Fruit fly (Drosophila melanogaster) whole organism, embryonic: ENCODE data around the gene CG45002.

Source experiments
- B-H1 ChIP-seq: fragments of 200-800 bp; sonication (Bioruptor generic); IDR thresholded peaks from 3 replicates; pipeline ENCODE4 v1.3.6; 2022; ENCODE audit warnings: missing biosample characterization, missing genetic modification characterization
- B-H2 ChIP-seq: fragments of 200-800 bp; sonication (Bioruptor generic); optimal IDR thresholded peaks from 2 replicates; lab custom pipeline; 2018; ENCODE audit warnings: missing biosample characterization, mild to moderate bottlenecking, missing genetic modification characterization
- BtbVII ChIP-seq: fragments of 200-800 bp; sonication (Bioruptor generic); optimal IDR thresholded peaks from 3 replicates; lab custom pipeline; 2017; ENCODE audit warnings: missing biosample characterization, mild to moderate bottlenecking, missing genetic modification characterization
- CG10462 ChIP-seq: fragments of 200-800 bp; sonication (Bioruptor generic); optimal IDR thresholded peaks from 2 replicates; lab custom pipeline; 2016; ENCODE audit warnings: missing biosample characterization, missing genetic modification characterization
- CG10959 ChIP-seq: fragments of 200-800 bp; sonication (Bioruptor generic); IDR thresholded peaks from 2 replicates; pipeline ENCODE4 v1.3.6; 2022; ENCODE audit warnings: missing biosample characterization, missing genetic modification characterization
- CG11398 ChIP-seq: fragments of 200-800 bp; sonication (Bioruptor generic); optimal IDR thresholded peaks from 2 replicates; lab custom pipeline; 2016; ENCODE audit warnings: missing biosample characterization, missing genetic modification characterization
- CG12071 ChIP-seq: fragments of 200-800 bp; sonication (Bioruptor generic); optimal IDR thresholded peaks from 3 replicates; lab custom pipeline; 2018; ENCODE audit warnings: missing biosample characterization, mild to moderate bottlenecking, missing genetic modification characterization
- CG12155 ChIP-seq: fragments of 200-800 bp; sonication (Bioruptor generic); optimal IDR thresholded peaks from 3 replicates; lab custom pipeline; 2016; ENCODE audit warnings: missing biosample characterization, missing genetic modification characterization
- CG12219 ChIP-seq: fragments of 200-800 bp; sonication (Bioruptor generic); optimal IDR thresholded peaks from 3 replicates; lab custom pipeline; 2018; ENCODE audit warnings: missing biosample characterization, mild to moderate bottlenecking, missing genetic modification characterization
- CG12942 ChIP-seq: fragments of 200-800 bp; sonication (Bioruptor generic); optimal IDR thresholded peaks from 3 replicates; lab custom pipeline; 2016; ENCODE audit warnings: missing biosample characterization, missing genetic modification characterization
- CG13894 ChIP-seq: fragments of 200-800 bp; sonication (Bioruptor generic); optimal IDR thresholded peaks from 3 replicates; lab custom pipeline; 2018; ENCODE audit warnings: missing biosample characterization, mild to moderate bottlenecking, missing genetic modification characterization, moderate library complexity
- CG17186 ChIP-seq: fragments of 200-800 bp; sonication (Bioruptor generic); optimal IDR thresholded peaks from 3 replicates; lab custom pipeline; 2017; ENCODE audit warnings: missing biosample characterization, missing genetic modification reagents, missing genetic modification characterization
- CG18262 ChIP-seq: fragments of 200-800 bp; optimal IDR thresholded peaks from 3 replicates; lab custom pipeline; 2019; ENCODE audit warnings: missing biosample characterization, mild to moderate bottlenecking, missing genetic modification characterization, moderate library complexity
- CG18619 ChIP-seq: fragments of 200-800 bp; sonication (Bioruptor generic); optimal IDR thresholded peaks from 3 replicates; lab custom pipeline; 2017; ENCODE audit warnings: missing biosample characterization, mild to moderate bottlenecking, missing genetic modification characterization
- CG32767 ChIP-seq: fragments of 200-800 bp; sonication (Bioruptor generic); IDR thresholded peaks from 2 replicates; pipeline ENCODE4 v1.3.6; 2022; ENCODE audit warnings: missing biosample characterization, missing genetic modification characterization
- CG33557 ChIP-seq: fragments of 200-800 bp; sonication (Bioruptor generic); optimal IDR thresholded peaks from 2 replicates; lab custom pipeline; 2019; ENCODE audit warnings: missing biosample characterization, mild to moderate bottlenecking, missing genetic modification characterization, moderate library complexity
- CG3726 ChIP-seq: fragments of 200-800 bp; sonication (Bioruptor generic); IDR thresholded peaks from 3 replicates; pipeline ENCODE4, ENCODE4 v1.3.6; 2022; ENCODE audit warnings: missing biosample characterization, missing genetic modification characterization
- CG42726 ChIP-seq: fragments of 200-800 bp; sonication (Bioruptor generic); IDR thresholded peaks from 2 replicates; pipeline ENCODE4 v1.3.6; 2022; ENCODE audit warnings: missing biosample characterization, missing genetic modification characterization; ENCODE audit not compliant: partially characterized antibody
- CG6654 ChIP-seq: fragments of 200-800 bp; sonication (Bioruptor generic); optimal IDR thresholded peaks from 2 replicates; lab custom pipeline; 2017; ENCODE audit warnings: missing biosample characterization, mild to moderate bottlenecking, missing genetic modification characterization
- CG6791 ChIP-seq: fragments of 200-800 bp; sonication (Bioruptor generic); IDR thresholded peaks from 3 replicates; pipeline ENCODE4 v1.3.6; 2022; ENCODE audit warnings: missing biosample characterization, missing genetic modification characterization; ENCODE audit not compliant: partially characterized antibody
- CG7372 ChIP-seq: fragments of 200-800 bp; sonication (Bioruptor generic); IDR thresholded peaks from 2 replicates; pipeline ENCODE4 v1.3.6; 2022; ENCODE audit warnings: missing biosample characterization, missing genetic modification characterization
- CG9797 ChIP-seq: fragments of 200-800 bp; sonication (Bioruptor generic); optimal IDR thresholded peaks from 3 replicates; lab custom pipeline; 2018; ENCODE audit warnings: missing biosample characterization, mild to moderate bottlenecking, missing genetic modification characterization
- D ChIP-seq, 2 experiments: fragments of 200-800 bp in 1 of 2; fragments of >200 bp in 1 of 2; sonication (Bioruptor generic) in 1 of 2; optimal IDR thresholded peaks; 2 replicates in 1 of 2; 3 replicates in 1 of 2; lab custom pipeline; 2017; ENCODE audit warnings: mild to moderate bottlenecking in 1 of 2, missing biosample characterization in 1 of 2, missing genetic modification characterization in 1 of 2, missing genetic modification reagents in 1 of 2
- D19A ChIP-seq: fragments of 200-800 bp; optimal IDR thresholded peaks from 3 replicates; lab custom pipeline; 2019; ENCODE audit warnings: missing biosample characterization, mild to moderate bottlenecking, missing genetic modification characterization, moderate library complexity
- Deaf1 ChIP-seq: fragments of 200-800 bp; optimal IDR thresholded peaks from 3 replicates; lab custom pipeline; 2019; ENCODE audit warnings: missing biosample characterization, mild to moderate bottlenecking, missing genetic modification characterization, moderate library complexity
- Dfd ChIP-seq, 2 experiments: fragments of >200 bp; optimal IDR thresholded peaks; 2 replicates each; lab custom pipeline; 2017; ENCODE audit warnings: missing biosample characterization in 2 of 2, missing genetic modification characterization in 2 of 2
- E2f1 ChIP-seq: fragments of 200-800 bp; sonication (Bioruptor generic); IDR thresholded peaks from 2 replicates; pipeline ENCODE4 v1.3.6; 2022; ENCODE audit warnings: missing biosample characterization, missing genetic modification characterization
- Fer2 ChIP-seq: fragments of 200-800 bp; sonication (Bioruptor generic); optimal IDR thresholded peaks from 2 replicates; lab custom pipeline; 2018; ENCODE audit warnings: missing biosample characterization, mild to moderate bottlenecking, missing genetic modification characterization, moderate library complexity
- Med ChIP-seq: fragments of 200-800 bp; sonication (Bioruptor generic); peaks from one replicate; lab custom pipeline; 2016; ENCODE audit warnings: missing biosample characterization, missing genetic modification characterization, mild to moderate bottlenecking, inconsistent platforms, moderate library complexity
- Nf-YC ChIP-seq: fragments of 200-800 bp; optimal IDR thresholded peaks from 3 replicates; lab custom pipeline; 2019; ENCODE audit warnings: missing biosample characterization, mild to moderate bottlenecking, missing genetic modification characterization, moderate library complexity
- Oli ChIP-seq: fragments of 200-800 bp; sonication (Bioruptor generic); optimal IDR thresholded peaks from 2 replicates; lab custom pipeline; 2018; ENCODE audit warnings: missing biosample characterization, mild to moderate bottlenecking, missing genetic modification characterization, moderate library complexity
- Ravus ChIP-seq: fragments of 200-800 bp; sonication (Bioruptor generic); IDR thresholded peaks from 2 replicates; pipeline ENCODE4 v1.3.6; 2022; ENCODE audit warnings: missing biosample characterization, missing genetic modification characterization
- Rfx ChIP-seq: fragments of 200-800 bp; sonication (Bioruptor generic); IDR thresholded peaks from 2 replicates; pipeline ENCODE4 v1.3.6; 2022; ENCODE audit warnings: missing biosample characterization, missing genetic modification characterization
- Rx ChIP-seq: fragments of 200-800 bp; sonication (Bioruptor generic); IDR thresholded peaks from 2 replicates; pipeline ENCODE4 v1.3.6; 2022; ENCODE audit warnings: missing biosample characterization, missing genetic modification characterization
- Scr ChIP-seq: fragments of 200-800 bp; sonication (Bioruptor generic); IDR thresholded peaks from 2 replicates; pipeline ENCODE4 v1.3.6; 2022; ENCODE audit warnings: missing biosample characterization, missing genetic modification characterization; ENCODE audit not compliant: partially characterized antibody
- Vsx1 ChIP-seq: fragments of 200-800 bp; sonication (Bioruptor generic); optimal IDR thresholded peaks from 2 replicates; lab custom pipeline; 2017; ENCODE audit warnings: missing biosample characterization, mild to moderate bottlenecking, missing genetic modification characterization, missing genetic modification reagents
- ab ChIP-seq: fragments of 200-800 bp; sonication (Bioruptor generic); optimal IDR thresholded peaks from 2 replicates; lab custom pipeline; 2016; ENCODE audit warnings: missing biosample characterization, missing genetic modification characterization
- bigmax ChIP-seq: fragments of 200-800 bp; sonication (Bioruptor generic); optimal IDR thresholded peaks from 2 replicates; lab custom pipeline; 2018; ENCODE audit warnings: missing biosample characterization, mild to moderate bottlenecking, missing genetic modification characterization
- dmrt11E ChIP-seq: fragments of 200-800 bp; sonication (Bioruptor generic); optimal IDR thresholded peaks from 3 replicates; lab custom pipeline; 2018; ENCODE audit warnings: missing biosample characterization, mild to moderate bottlenecking, missing genetic modification characterization, moderate library complexity
- dpn ChIP-seq, 2 experiments: fragments of 200-800 bp; sonication (Bioruptor generic); optimal IDR thresholded peaks; 3 replicates each; lab custom pipeline; 2016; ENCODE audit warnings: missing biosample characterization in 2 of 2, missing genetic modification characterization in 2 of 2
- grn ChIP-seq: fragments of 200-800 bp; sonication (Bioruptor generic); optimal IDR thresholded peaks from 3 replicates; lab custom pipeline; 2017; ENCODE audit warnings: missing biosample characterization, missing genetic modification characterization
- h ChIP-seq: fragments of >200 bp; optimal IDR thresholded peaks from 2 replicates; lab custom pipeline; 2017
- kah ChIP-seq: fragments of 200-800 bp; sonication (Bioruptor generic); optimal IDR thresholded peaks from 2 replicates; lab custom pipeline; 2018; ENCODE audit warnings: missing biosample characterization, mild to moderate bottlenecking, missing genetic modification characterization
- nom ChIP-seq: fragments of 200-800 bp; sonication (Bioruptor generic); optimal IDR thresholded peaks from 2 replicates; lab custom pipeline; 2017; ENCODE audit warnings: missing biosample characterization, missing genetic modification characterization, mild to moderate bottlenecking, moderate library complexity, missing genetic modification reagents
- peb ChIP-seq: fragments of 200-800 bp; sonication (Bioruptor generic); IDR thresholded peaks from 2 replicates; pipeline ENCODE4 v1.3.6; 2022; ENCODE audit warnings: missing biosample characterization, missing genetic modification characterization
- rib ChIP-seq: fragments of 200-800 bp; sonication (Bioruptor generic); IDR thresholded peaks from 2 replicates; pipeline ENCODE4 v1.3.6; 2022; ENCODE audit warnings: missing biosample characterization, missing genetic modification characterization
- row ChIP-seq: fragments of 200-800 bp; sonication (Bioruptor generic); IDR thresholded peaks from 3 replicates; pipeline ENCODE4 v1.3.6; 2022; ENCODE audit warnings: missing biosample characterization, missing genetic modification characterization
- so ChIP-seq: fragments of 200-800 bp; sonication (Bioruptor generic); IDR thresholded peaks from 3 replicates; pipeline ENCODE4 v1.3.6; 2022; ENCODE audit warnings: missing biosample characterization, missing genetic modification characterization
- tx ChIP-seq: fragments of 200-800 bp; sonication (Bioruptor generic); optimal IDR thresholded peaks from 2 replicates; lab custom pipeline; 2016; ENCODE audit warnings: missing biosample characterization, missing genetic modification characterization
- vfl ChIP-seq: fragments of 200-800 bp; sonication (Bioruptor generic); optimal IDR thresholded peaks from 2 replicates; lab custom pipeline; 2016; ENCODE audit warnings: missing biosample characterization, missing genetic modification characterization
- zen ChIP-seq: fragments of 200-800 bp; sonication (Bioruptor generic); optimal IDR thresholded peaks from 3 replicates; lab custom pipeline; 2018; ENCODE audit warnings: missing biosample characterization, mild to moderate bottlenecking, missing genetic modification characterization, moderate library complexity

The CG45002 gene

DNA sequence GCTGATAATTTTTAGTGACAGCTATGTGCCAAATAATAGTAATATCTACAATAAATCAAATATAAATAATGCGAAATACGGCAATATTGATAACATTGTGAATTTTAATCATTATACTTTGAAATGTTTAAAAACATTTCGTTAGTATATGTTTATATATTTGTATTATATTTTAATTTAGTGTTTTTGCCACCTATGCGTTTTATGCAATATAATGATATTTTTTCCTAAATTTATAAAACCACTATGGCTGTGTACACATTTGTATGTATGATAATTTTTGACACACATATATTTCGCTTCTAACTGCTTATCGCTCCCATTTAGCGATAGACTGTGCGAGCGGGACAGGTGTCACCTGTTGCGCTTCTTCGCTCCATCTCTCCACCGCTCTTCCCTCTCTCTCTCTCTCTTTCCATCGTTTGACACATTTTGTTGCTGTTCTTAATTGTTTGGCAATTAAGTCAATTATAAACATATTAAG is 122.4 kb downstream of the CG45002 start (continued):
- TF ChIP-seq rib (GFP tag; lab: Robert Waterston, UW): peak; percentile 30; the same call in 1 of the 2 replicates
- no peak for TF ChIP-seq CG10462 (GFP tag; lab: Kevin White, UChicago)
- no peak for TF ChIP-seq tx (GFP tag; lab: Kevin White, UChicago)
- peak; percentile 64 for TF ChIP-seq zen (tag; lab: Kevin White, UChicago)
- peak; percentile 40; the same call in 1 of the 2 replicates for TF ChIP-seq E2f1 (GFP tag; lab: Robert Waterston, UW)
- no peak for TF ChIP-seq CG6791 (GFP tag; lab: Robert Waterston, UW)
- peak; percentile 72 for TF ChIP-seq row (GFP tag; lab: Robert Waterston, UW)
- TF ChIP-seq CG3726 (GFP tag; lab: Robert Waterston, UW): no peak
- no peak for TF ChIP-seq CG12071 (GFP tag; lab: Kevin White, UChicago)
- peak; percentile 16 for TF ChIP-seq Vsx1
- peak; percentile 46; the same call in 1 of the 2 replicates for TF ChIP-seq CG32767 (GFP tag; lab: Robert Waterston, UW)
- TF ChIP-seq so (GFP tag; lab: Robert Waterston, UW): no peak
- TF ChIP-seq B-H2 (GFP tag; lab: Kevin White, UChicago): no peak
- no peak for TF ChIP-seq CG11398 (GFP tag; lab: Kevin White, UChicago)
- no peak for TF ChIP-seq h (lab: Kevin White, UChicago)
- TF ChIP-seq CG12219 (GFP tag; lab: Kevin White, UChicago): no peak
- no peak for TF ChIP-seq CG9797 (GFP tag; lab: Kevin White, UChicago)
- TF ChIP-seq B-H1: no peak; the same call in 2 of the 3 replicates
- no peak for TF ChIP-seq CG12942 (GFP tag; lab: Kevin White, UChicago)
- no peak for TF ChIP-seq dmrt11E (tag; lab: Kevin White, UChicago)
- TF ChIP-seq CG17186 (GFP tag; lab: Kevin White, UChicago): no peak
- peak; percentile 7 for TF ChIP-seq Fer2 (tag; lab: Kevin White, UChicago)
- peak in 1 of 2 experiments; percentile 46 for TF ChIP-seq dpn (GFP tag; optimal IDR thresholded peaks at IDR 0.05; lab: Kevin White, UChicago)
- no peak for TF ChIP-seq CG6654 (GFP tag; lab: Kevin White, UChicago)
- TF ChIP-seq peb (GFP tag; lab: Robert Waterston, UW): no peak
- no peak for TF ChIP-seq Ravus (GFP tag; lab: Robert Waterston, UW)
- TF ChIP-seq CG33557: no peak
- TF ChIP-seq Med (GFP tag; lab: Kevin White, UChicago): peak; percentile 26
- TF ChIP-seq bigmax (GFP tag; lab: Kevin White, UChicago): no peak
- peak; percentile 60 for TF ChIP-seq CG13894 (tag; lab: Kevin White, UChicago)
- peak; percentile 61 for TF ChIP-seq BtbVII (GFP tag; lab: Kevin White, UChicago)
- TF ChIP-seq D (optimal IDR thresholded peaks at IDR 0.05; lab: Kevin White, UChicago): no peak
- TF ChIP-seq D (GFP tag; optimal IDR thresholded peaks at IDR 0.05; lab: Kevin White, UChicago): no peak
- no peak for TF ChIP-seq CG10959 (GFP tag; lab: Robert Waterston, UW)
- TF ChIP-seq D19A (tag; lab: Kevin White, UChicago): peak; percentile 63
- no peak for TF ChIP-seq ab
- no peak for TF ChIP-seq nom (GFP tag; lab: Kevin White, UChicago)
- no peak for TF ChIP-seq grn (GFP tag; lab: Kevin White, UChicago)
- peak; percentile 70 for TF ChIP-seq Oli (tag; lab: Kevin White, UChicago)
- no peak for TF ChIP-seq Scr (GFP tag; lab: Robert Waterston, UW)
- no peak for TF ChIP-seq CG42726 (GFP tag; lab: Robert Waterston, UW)
- TF ChIP-seq Dfd (GFP tag; optimal IDR thresholded peaks at IDR 0.05; lab: Kevin White, UChicago): no peak
- peak; percentile 23 for TF ChIP-seq Nf-YC
- TF ChIP-seq Deaf1 (tag; lab: Kevin White, UChicago): peak; percentile 57
- TF ChIP-seq CG18262: peak; percentile 48
- no peak for TF ChIP-seq CG7372 (GFP tag; lab: Robert Waterston, UW)
- peak; percentile 23 for TF ChIP-seq CG12155
- no peak for TF ChIP-seq vfl
- TF ChIP-seq kah (GFP tag; lab: Kevin White, UChicago): peak; percentile 80
- TF ChIP-seq Rfx (GFP tag; lab: Robert Waterston, UW): peak; percentile 67
- peak; percentile 61 for TF ChIP-seq CG18619
- TF ChIP-seq Rx: no peak
